Worm (Caenorhabditis elegans) whole organism, young adult: ENCODE results near the gene hif-1.

Source experiments
- B0336.3 ChIP-seq: fragments of 200-800 bp; sonication (Bioruptor generic); IDR thresholded peaks from 2 replicates; pipeline ENCODE4 v1.3.6; 2022; ENCODE audit warnings: missing genetic modification characterization, missing compliant biosample characterization
- F39B2.1 ChIP-seq: fragments of 200-800 bp; sonication (Bioruptor generic); IDR thresholded peaks from 2 replicates; pipeline ENCODE4 v1.3.6; 2022; ENCODE audit warnings: missing genetic modification reagents, missing genetic modification characterization, missing compliant biosample characterization
- K12H6.12 ChIP-seq: fragments of 200-800 bp; sonication (Bioruptor generic); optimal IDR thresholded peaks from 2 replicates; lab custom pipeline; 2018; ENCODE audit warnings: mild to moderate bottlenecking, missing genetic modification characterization, missing compliant biosample characterization
- Y53G8AR.9 ChIP-seq: fragments of 200-800 bp; sonication (Bioruptor generic); conservative IDR thresholded peaks from 2 replicates; pipeline ENCODE4 v1.3.6; 2022; ENCODE audit warnings: missing genetic modification reagents, missing genetic modification characterization, missing compliant biosample characterization
- Y56A3A.18 ChIP-seq: fragments of 200-800 bp; sonication (Bioruptor generic); IDR thresholded peaks from 2 replicates; pipeline ENCODE4 v1.3.6; 2022; ENCODE audit warnings: missing genetic modification reagents, missing genetic modification characterization, missing compliant biosample characterization
- Y67H2A.10 ChIP-seq: fragments of 200-800 bp; sonication (Bioruptor generic); conservative IDR thresholded peaks from 2 replicates; pipeline ENCODE4 v1.3.6; 2022; ENCODE audit warnings: missing genetic modification reagents, missing genetic modification characterization, missing compliant biosample characterization
- Y79H2A.3 ChIP-seq: fragments of 200-800 bp; sonication (Bioruptor generic); conservative IDR thresholded peaks from 2 replicates; pipeline ENCODE4 v1.3.6; 2022; ENCODE audit warnings: missing genetic modification reagents, missing genetic modification characterization, missing compliant biosample characterization
- Y95B8A.8 ChIP-seq: fragments of 200-800 bp; sonication (Bioruptor generic); IDR thresholded peaks from 2 replicates; pipeline ENCODE4 v1.3.6; 2022; ENCODE audit warnings: missing genetic modification reagents, missing genetic modification characterization, missing compliant biosample characterization
- akir-1 ChIP-seq: fragments of 200-800 bp; sonication (Bioruptor generic); optimal IDR thresholded peaks from 2 replicates; lab custom pipeline; 2018; ENCODE audit warnings: mild to moderate bottlenecking, missing genetic modification characterization, moderate library complexity, missing compliant biosample characterization
- attf-5 ChIP-seq: fragments of 200-800 bp; sonication (Bioruptor generic); optimal IDR thresholded peaks from 2 replicates; lab custom pipeline; 2018; ENCODE audit warnings: mild to moderate bottlenecking, missing genetic modification characterization, missing compliant biosample characterization
- ceh-58 ChIP-seq: fragments of 200-800 bp; sonication (Bioruptor generic); IDR thresholded peaks from 2 replicates; pipeline ENCODE4 v1.3.6; 2022; ENCODE audit warnings: missing genetic modification characterization, missing compliant biosample characterization
- efl-1 ChIP-seq: fragments of 150-350 bp; optimal IDR thresholded peaks from 2 replicates; lab custom pipeline; 2014; ENCODE audit warnings: missing biosample characterization, missing genetic modification reagents, missing genetic modification characterization
- egrh-3 ChIP-seq: fragments of 200-800 bp; sonication (Bioruptor generic); IDR thresholded peaks from 2 replicates; pipeline ENCODE4 v1.3.6; 2022; ENCODE audit warnings: missing genetic modification reagents, missing genetic modification characterization, missing compliant biosample characterization
- ekl-4 ChIP-seq: fragments of 200-800 bp; sonication (Bioruptor generic); IDR thresholded peaks from 2 replicates; pipeline ENCODE4 v1.3.6; 2022; ENCODE audit warnings: missing genetic modification reagents, missing genetic modification characterization, missing compliant biosample characterization
- fkh-3 ChIP-seq: sonication (generic microtip); optimal IDR thresholded peaks from 2 replicates; lab custom pipeline; 2016; ENCODE audit warnings: mild to moderate bottlenecking, missing genetic modification characterization, missing compliant biosample characterization
- gei-17 ChIP-seq: fragments of 200-800 bp; sonication (Bioruptor generic); optimal IDR thresholded peaks from 2 replicates; lab custom pipeline; 2018; ENCODE audit warnings: mild to moderate bottlenecking, missing genetic modification characterization, missing compliant biosample characterization
- him-1 ChIP-seq: sonication (generic microtip); optimal IDR thresholded peaks from 2 replicates; lab custom pipeline; 2016; ENCODE audit warnings: missing genotype, missing genetic modification reagents, missing genetic modification characterization, missing compliant biosample characterization
- hmg-20 ChIP-seq: fragments of 200-800 bp; sonication (Bioruptor generic); IDR thresholded peaks from 2 replicates; pipeline ENCODE4 v1.3.6; 2022; ENCODE audit warnings: missing genetic modification reagents, missing genetic modification characterization, missing compliant biosample characterization
- lin-40 ChIP-seq: sonication (generic microtip); optimal IDR thresholded peaks from 2 replicates; lab custom pipeline; 2016; ENCODE audit warnings: missing genetic modification characterization, mild to moderate bottlenecking, missing compliant biosample characterization, missing genotype, missing genetic modification reagents
- madf-10 ChIP-seq: sonication (generic microtip); optimal IDR thresholded peaks from 2 replicates; lab custom pipeline; 2016; ENCODE audit warnings: mild to moderate bottlenecking, missing genetic modification characterization, missing compliant biosample characterization
- madf-3 ChIP-seq: fragments of 200-800 bp; sonication (Bioruptor generic); IDR thresholded peaks from 2 replicates; pipeline ENCODE4 v1.3.6; 2022; ENCODE audit warnings: missing genetic modification reagents, missing genetic modification characterization, missing compliant biosample characterization
- mel-28 ChIP-seq: sonication (generic microtip); optimal IDR thresholded peaks from 2 replicates; lab custom pipeline; 2016; ENCODE audit warnings: borderline replicate concordance, mild to moderate bottlenecking, missing genetic modification characterization, missing compliant biosample characterization
- mxl-1 ChIP-seq: sonication (generic microtip); optimal IDR thresholded peaks from 2 replicates; lab custom pipeline; 2016; ENCODE audit warnings: missing genetic modification characterization, missing compliant biosample characterization
- nhr-179 ChIP-seq: sonication (generic microtip); optimal IDR thresholded peaks from 2 replicates; lab custom pipeline; 2016; ENCODE audit warnings: mild to moderate bottlenecking, missing genetic modification characterization, missing compliant biosample characterization
- nhr-27 ChIP-seq: fragments of 200-800 bp; sonication (Bioruptor generic); optimal IDR thresholded peaks from 2 replicates; lab custom pipeline; 2018; ENCODE audit warnings: mild to moderate bottlenecking, missing genetic modification characterization, moderate library complexity, missing compliant biosample characterization
- pbrm-1 ChIP-seq: fragments of 200-800 bp; sonication (Bioruptor generic); IDR thresholded peaks from 2 replicates; pipeline ENCODE4 v1.3.6; 2022; ENCODE audit warnings: missing genetic modification reagents, missing genetic modification characterization, missing compliant biosample characterization
- rec-8 ChIP-seq, 2 experiments: sonication (generic microtip); optimal IDR thresholded peaks; 2 replicates each; lab custom pipeline; 2016; ENCODE audit warnings: mild to moderate bottlenecking in 2 of 2, missing genetic modification characterization in 2 of 2, missing genetic modification reagents in 2 of 2, missing genotype in 2 of 2, missing biosample characterization in 1 of 2, missing compliant biosample characterization in 1 of 2, moderate library complexity in 1 of 2
- snpc-4 ChIP-seq, 5 experiments: fragments of 150-350 bp in 1 of 5; sonication (generic microtip) in 4 of 5; optimal IDR thresholded peaks; 2 replicates each; lab custom pipeline; 2014 to 2018; ENCODE audit warnings: missing genetic modification characterization in 5 of 5, missing biosample characterization in 3 of 5, antibody characterized with exemption in 2 of 5, mild to moderate bottlenecking in 2 of 5, missing compliant biosample characterization in 2 of 5, missing genotype in 2 of 5, moderate library complexity in 2 of 5, missing genetic modification reagents in 1 of 5
- somi-1 ChIP-seq: fragments of 200-800 bp; sonication (Bioruptor generic); optimal IDR thresholded peaks from 2 replicates; lab custom pipeline; 2018; ENCODE audit warnings: mild to moderate bottlenecking, missing genetic modification characterization, missing compliant biosample characterization
- tbp1 ChIP-seq: fragments of 200-800 bp; sonication (Bioruptor generic); optimal IDR thresholded peaks from 2 replicates; lab custom pipeline; 2018; ENCODE audit warnings: mild to moderate bottlenecking, missing genetic modification characterization, missing compliant biosample characterization
- tlf-1 ChIP-seq: fragments of 200-800 bp; sonication (Bioruptor generic); optimal IDR thresholded peaks from 2 replicates; lab custom pipeline; 2018; ENCODE audit warnings: mild to moderate bottlenecking, missing genetic modification characterization, missing compliant biosample characterization
- zim-3 ChIP-seq: sonication (generic microtip); optimal IDR thresholded peaks from 2 replicates; lab custom pipeline; 2017; ENCODE audit warnings: mild to moderate bottlenecking, missing genetic modification characterization, moderate library complexity, missing compliant biosample characterization
- ztf-22 ChIP-seq: fragments of 200-800 bp; sonication (Bioruptor generic); optimal IDR thresholded peaks from 2 replicates; lab custom pipeline; 2018; ENCODE audit warnings: mild to moderate bottlenecking, missing genetic modification characterization, moderate library complexity, missing compliant biosample characterization
- ztf-3 ChIP-seq: fragments of 200-800 bp; sonication (Bioruptor generic); optimal IDR thresholded peaks from 2 replicates; lab custom pipeline; 2018; ENCODE audit warnings: mild to moderate bottlenecking, missing genetic modification characterization, missing compliant biosample characterization

hif-1 gene

DNA sequence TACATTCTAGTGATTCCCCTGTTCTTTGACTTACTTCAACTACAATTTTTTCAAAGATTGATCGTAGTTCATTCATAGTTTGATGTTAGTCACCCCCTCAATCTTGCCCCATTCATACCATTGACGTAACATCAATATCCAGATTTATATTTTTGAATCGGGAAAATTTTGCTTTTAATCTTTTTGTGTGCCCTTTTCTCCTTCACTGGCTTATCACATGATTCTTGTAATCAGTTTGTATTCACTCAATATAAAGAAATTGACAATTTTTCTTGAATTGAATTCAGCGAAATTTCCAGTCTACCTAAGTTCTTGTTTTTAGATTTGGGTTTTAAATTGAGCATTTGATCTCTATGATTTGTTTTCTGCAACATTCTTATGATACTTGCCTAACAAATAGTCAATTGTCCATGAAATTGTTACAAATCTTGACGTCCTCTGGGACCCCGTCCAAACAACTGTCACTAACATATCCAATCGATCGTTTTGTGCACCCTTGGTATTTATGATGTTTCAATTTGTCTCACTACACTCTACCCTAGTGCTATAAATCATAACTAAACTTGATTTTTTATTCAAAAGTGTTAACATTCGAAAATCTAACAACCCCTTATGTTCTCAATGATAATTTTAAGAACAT lies 380 bp upstream of the hif-1 start:
- TF ChIP-seq Y95B8A.8 (GFP tag; lab: Robert Waterston, UW) (no peak), mel-28 (tag; lab: Kevin White, UChicago) (no peak), attf-5 (no peak), B0336.3 (GFP tag; lab: Robert Waterston, UW) (0 out of 2 replicates have a peak, but pooled peaks have one; percentile 20), nhr-27 (tag; lab: Kevin White, UChicago) (no peak), ceh-58 (GFP tag; lab: Robert Waterston, UW) (no peak), mxl-1 (tag; lab: Kevin White, UChicago) (no peak), madf-3 (GFP tag; lab: Robert Waterston, UW) (no peak), Y79H2A.3 (GFP tag; lab: Robert Waterston, UW) (no peak), him-1 (tag; lab: Kevin White, UChicago) (no peak), nhr-179 (no peak), rec-8 (tag; optimal IDR thresholded peaks at IDR 0.05; lab: Kevin White, UChicago) (no peak), ztf-22 (GFP tag; lab: Kevin White, UChicago) (no peak), madf-10 (tag; lab: Kevin White, UChicago) (peak; percentile 49), F39B2.1 (GFP tag; lab: Robert Waterston, UW) (no peak), egrh-3 (GFP tag; lab: Robert Waterston, UW) (no peak), tlf-1 (GFP tag; lab: Kevin White, UChicago) (no peak), zim-3 (no peak), snpc-4 (GFP tag; optimal IDR thresholded peaks at IDR 0.05; lab: Kevin White, UChicago) (no peak), snpc-4 (tag; optimal IDR thresholded peaks at IDR 0.05; lab: Kevin White, UChicago) (no peak), Y56A3A.18 (GFP tag; lab: Robert Waterston, UW) (0 out of 2 replicates have a peak, but pooled peaks have one; percentile 42), tbp1 (GFP tag; lab: Kevin White, UChicago) (no peak), somi-1 (GFP tag; lab: Kevin White, UChicago) (no peak), ztf-3 (GFP tag; lab: Kevin White, UChicago) (no peak), akir-1 (GFP tag; lab: Kevin White, UChicago) (no peak), ekl-4 (GFP tag; lab: Robert Waterston, UW) (0 out of 2 replicates have a peak, but pooled peaks have one; percentile 18), fkh-3 (tag; lab: Kevin White, UChicago) (no peak), gei-17 (GFP tag; lab: Kevin White, UChicago) (no peak)
- TF ChIP-seq, all 124 proteins: peak for 4

ce11 chrV:20781346-20781952 lies 1.2 kb downstream of the hif-1 start:
- no peak for TF ChIP-seq pbrm-1 (GFP tag; lab: Robert Waterston, UW)
- TF ChIP-seq tlf-1 (GFP tag; lab: Kevin White, UChicago) = no peak
- TF ChIP-seq tbp1 (GFP tag; lab: Kevin White, UChicago) = no peak
- no peak for TF ChIP-seq lin-40 (tag; lab: Kevin White, UChicago)
- no peak for TF ChIP-seq K12H6.12 (tag; lab: Kevin White, UChicago)
- no peak for TF ChIP-seq Y53G8AR.9
- no peak for TF ChIP-seq Y67H2A.10 (GFP tag; lab: Robert Waterston, UW)
- TF ChIP-seq hmg-20 = no peak
- no peak for TF ChIP-seq efl-1 (GFP tag; lab: Kevin White, UChicago)
- TF ChIP-seq egrh-3 (GFP tag; lab: Robert Waterston, UW) = no peak
- TF ChIP-seq nhr-27 (tag; lab: Kevin White, UChicago) = no peak
- TF ChIP-seq madf-3 (GFP tag; lab: Robert Waterston, UW) = no peak
- no peak for TF ChIP-seq F39B2.1 (GFP tag; lab: Robert Waterston, UW)
